Fruit fly (Drosophila melanogaster) whole organism, wandering third instar larva: ENCODE data around the gene CG13244.

Experiments
- Abd-B ChIP-seq: fragments of >200 bp; optimal IDR thresholded peaks from 2 replicates; lab custom pipeline; 2017; ENCODE audit warnings: missing biosample characterization, missing genetic modification characterization
- Hnf4 ChIP-seq: fragments of 200-800 bp; sonication (Bioruptor generic); optimal IDR thresholded peaks from 2 replicates; lab custom pipeline; 2016; ENCODE audit warnings: missing biosample characterization, mild to moderate bottlenecking, missing genetic modification characterization
- Jra ChIP-seq: sonication (Bioruptor generic); optimal IDR thresholded peaks from 2 replicates; lab custom pipeline; 2016; ENCODE audit warnings: missing biosample characterization, missing genetic modification characterization
- Mio ChIP-seq: sonication (Bioruptor generic); optimal IDR thresholded peaks from 2 replicates; lab custom pipeline; 2016; ENCODE audit warnings: missing biosample characterization, missing genetic modification characterization
- foxo ChIP-seq, 2 experiments: fragments of 200-800 bp; sonication (Bioruptor generic); optimal IDR thresholded peaks; 2 replicates in 1 of 2; 3 replicates in 1 of 2; lab custom pipeline; 2016 to 2017; ENCODE audit warnings: missing biosample characterization in 2 of 2, missing genetic modification characterization in 2 of 2
- h ChIP-seq: fragments of 200-800 bp; sonication (Bioruptor generic); optimal IDR thresholded peaks from 3 replicates; lab custom pipeline; 2016; ENCODE audit warnings: missing biosample characterization, mild to moderate bottlenecking, missing genetic modification characterization
- lola ChIP-seq: fragments of >200 bp; optimal IDR thresholded peaks from 2 replicates; lab custom pipeline; 2017; ENCODE audit warnings: missing biosample characterization, missing genetic modification characterization
- pan ChIP-seq: fragments of >200 bp; optimal IDR thresholded peaks from 2 replicates; lab custom pipeline; 2017
- psq ChIP-seq: fragments of 200-800 bp; sonication (Bioruptor generic); optimal IDR thresholded peaks from 3 replicates; lab custom pipeline; 2017; ENCODE audit warnings: missing biosample characterization, mild to moderate bottlenecking, missing genetic modification characterization, moderate library complexity
- sage ChIP-seq: fragments of 200-800 bp; sonication (Bioruptor generic); optimal IDR thresholded peaks from 2 replicates; lab custom pipeline; 2016; ENCODE audit warnings: missing biosample characterization, mild to moderate bottlenecking, missing genetic modification characterization

dm6 chr2L:15900424-15900823 is 16.3 kb upstream of the CG13244 start, which contains the start of gene CG31823:
- no peak for TF ChIP-seq Jra (GFP tag; lab: Kevin White, UChicago)
- TF ChIP-seq lola (GFP tag; lab: Kevin White, UChicago) = no peak
- TF ChIP-seq sage (GFP tag; lab: Kevin White, UChicago) = no peak
- no peak for TF ChIP-seq Mio (GFP tag; lab: Kevin White, UChicago)
- no peak for TF ChIP-seq psq (GFP tag; lab: Kevin White, UChicago)
- TF ChIP-seq pan (lab: Kevin White, UChicago) = no peak
- TF ChIP-seq Hnf4 = no peak
- no peak for TF ChIP-seq foxo (GFP tag; optimal IDR thresholded peaks at IDR 0.05; lab: Kevin White, UChicago)
- TF ChIP-seq Abd-B (GFP tag; lab: Kevin White, UChicago) = no peak
- no peak for TF ChIP-seq h (GFP tag; lab: Kevin White, UChicago)
